Worm (Caenorhabditis elegans): ENCODE results near the gene ccdc-55.

Gene ccdc-55

ce11 chrIII:4168665-4169064 is at the start of gene ccdc-55:
Gene ccdc-55, minus strand, starts transcription at chrIII:4168765.
- no peak for TF ChIP-seq ztf-29 (GFP tag; IDR thresholded peaks at IDR 0.05)
- no peak for TF ChIP-seq ref-1 (GFP tag; conservative IDR thresholded peaks at IDR 0.05)
- no peak for TF ChIP-seq ztf-23 (GFP tag; IDR thresholded peaks at IDR 0.05)

ce11 chrIII:4210661-4211060 is 42.1 kb upstream of the ccdc-55 start:
- no peak for TF ChIP-seq T22C8.4 (GFP tag; IDR thresholded peaks at IDR 0.05)
- no peak for TF ChIP-seq flt-1 (GFP tag; IDR thresholded peaks at IDR 0.05)
- TF ChIP-seq med-1 (GFP tag; optimal IDR thresholded peaks at IDR 0.05; ENCODE audit: insufficient read depth) = no peak
- no peak for TF ChIP-seq tab-1 (GFP tag; IDR thresholded peaks at IDR 0.05)
- TF ChIP-seq klf-2 (GFP tag; conservative IDR thresholded peaks at IDR 0.05) = no peak
- TF ChIP-seq ztf-23 (GFP tag; IDR thresholded peaks at IDR 0.05) = no peak
- no peak for TF ChIP-seq ztf-29 (GFP tag; IDR thresholded peaks at IDR 0.05)
- no peak for TF ChIP-seq ref-1 (GFP tag; conservative IDR thresholded peaks at IDR 0.05)
- TF ChIP-seq cog-1 (tag; optimal IDR thresholded peaks at IDR 0.05) = no peak

- TF ChIP-seq flt-1 (GFP tag; IDR thresholded peaks at IDR 0.05) = no peak
- TF ChIP-seq tab-1 (GFP tag; IDR thresholded peaks at IDR 0.05) = no peak
- no peak for TF ChIP-seq T22C8.4 (GFP tag; IDR thresholded peaks at IDR 0.05)
- TF ChIP-seq ref-1 (GFP tag; conservative IDR thresholded peaks at IDR 0.05) = no peak
- no peak for TF ChIP-seq ztf-23 (GFP tag; IDR thresholded peaks at IDR 0.05)
- no peak for TF ChIP-seq klf-2 (GFP tag; conservative IDR thresholded peaks at IDR 0.05)
- TF ChIP-seq ztf-29 (GFP tag; IDR thresholded peaks at IDR 0.05) = no peak
- no peak for TF ChIP-seq med-1 (GFP tag; optimal IDR thresholded peaks at IDR 0.05; ENCODE audit: insufficient read depth)
- TF ChIP-seq cog-1 (tag; optimal IDR thresholded peaks at IDR 0.05) = no peak
Measured at ce11 chrIII:4209188-4209587, 40.6 kb upstream of the ccdc-55 start, which contains the start of gene phlp-2. Gene phlp-2, plus strand, starts transcription at chrIII:4209488.

- no peak for TF ChIP-seq klf-2 (GFP tag; conservative IDR thresholded peaks at IDR 0.05)
- no peak for TF ChIP-seq ztf-29 (GFP tag; IDR thresholded peaks at IDR 0.05)
- TF ChIP-seq flt-1 (GFP tag; IDR thresholded peaks at IDR 0.05) = no peak
- TF ChIP-seq cog-1 (tag; optimal IDR thresholded peaks at IDR 0.05) = no peak
- TF ChIP-seq ref-1 (GFP tag; conservative IDR thresholded peaks at IDR 0.05) = no peak
- no peak for TF ChIP-seq ztf-23 (GFP tag; IDR thresholded peaks at IDR 0.05)
- no peak for TF ChIP-seq med-1 (GFP tag; optimal IDR thresholded peaks at IDR 0.05; ENCODE audit: insufficient read depth)
- no peak for TF ChIP-seq T22C8.4 (GFP tag; IDR thresholded peaks at IDR 0.05)
- no peak for TF ChIP-seq tab-1 (GFP tag; IDR thresholded peaks at IDR 0.05)
Measured at ce11 chrIII:4208210-4208609, 39.6 kb upstream of the ccdc-55 start.

ce11 chrIII:4205751-4206327 is 37.3 kb upstream of the ccdc-55 start, which contains the start of gene R74.8:
Gene R74.8, plus strand, starts transcription at chrIII:4206277.
- TF ChIP-seq ztf-23 (GFP tag; IDR thresholded peaks at IDR 0.05) = no peak
- no peak for TF ChIP-seq flt-1 (GFP tag; IDR thresholded peaks at IDR 0.05)
- no peak for TF ChIP-seq med-1 (GFP tag; optimal IDR thresholded peaks at IDR 0.05; ENCODE audit: insufficient read depth)
- TF ChIP-seq T22C8.4 (GFP tag; IDR thresholded peaks at IDR 0.05) = no peak

- TF ChIP-seq cog-1 (tag; optimal IDR thresholded peaks at IDR 0.05) = no peak
- no peak for TF ChIP-seq T22C8.4 (GFP tag; IDR thresholded peaks at IDR 0.05)
- TF ChIP-seq tab-1 (GFP tag; IDR thresholded peaks at IDR 0.05) = no peak
Measured at ce11 chrIII:4204964-4205363, 36.4 kb upstream of the ccdc-55 start.

- no peak for TF ChIP-seq tab-1 (GFP tag; IDR thresholded peaks at IDR 0.05)
- no peak for TF ChIP-seq ztf-23 (GFP tag; IDR thresholded peaks at IDR 0.05)
- no peak for TF ChIP-seq klf-2 (GFP tag; conservative IDR thresholded peaks at IDR 0.05)
- TF ChIP-seq flt-1 (GFP tag; IDR thresholded peaks at IDR 0.05) = no peak
Measured at ce11 chrIII:4204072-4204471, 35.5 kb upstream of the ccdc-55 start, which contains the start of the genes pelo-1 and R74.7. Gene pelo-1, minus strand, starts transcription at chrIII:4204222. Gene R74.7, plus strand, starts transcription at chrIII:4204429.

- TF ChIP-seq flt-1 (GFP tag; IDR thresholded peaks at IDR 0.05) (no peak), T22C8.4 (GFP tag; IDR thresholded peaks at IDR 0.05) (no peak), ref-1 (GFP tag; conservative IDR thresholded peaks at IDR 0.05) (no peak), tab-1 (GFP tag; IDR thresholded peaks at IDR 0.05) (no peak), cog-1 (tag; optimal IDR thresholded peaks at IDR 0.05) (no peak), med-1 (GFP tag; optimal IDR thresholded peaks at IDR 0.05; ENCODE audit: insufficient read depth) (no peak), ztf-29 (GFP tag; IDR thresholded peaks at IDR 0.05) (no peak), ztf-23 (GFP tag; IDR thresholded peaks at IDR 0.05) (no peak), klf-2 (GFP tag; conservative IDR thresholded peaks at IDR 0.05) (no peak)
Measured at ce11 chrIII:4196988-4197384, 28.4 kb upstream of the ccdc-55 start, which contains the start of gene asd-1. Gene asd-1, plus strand, starts transcription at chrIII:4197285.

ce11 chrIII:4196301-4196987 is 27.9 kb upstream of the ccdc-55 start:
- TF ChIP-seq cog-1 (tag; optimal IDR thresholded peaks at IDR 0.05) (peak; percentile 47), ref-1 (GFP tag; conservative IDR thresholded peaks at IDR 0.05) (no peak), ztf-23 (GFP tag; IDR thresholded peaks at IDR 0.05) (peak; percentile 75), flt-1 (GFP tag; IDR thresholded peaks at IDR 0.05) (no peak)

ce11 chrIII:4195306-4196008 is 26.9 kb upstream of the ccdc-55 start:
- TF ChIP-seq ztf-23 (GFP tag; IDR thresholded peaks at IDR 0.05) (no peak), cog-1 (tag; optimal IDR thresholded peaks at IDR 0.05) (no peak), tab-1 (GFP tag; IDR thresholded peaks at IDR 0.05) (no peak), ztf-29 (GFP tag; IDR thresholded peaks at IDR 0.05) (no peak), flt-1 (GFP tag; IDR thresholded peaks at IDR 0.05) (no peak), med-1 (GFP tag; optimal IDR thresholded peaks at IDR 0.05; ENCODE audit: insufficient read depth) (no peak), ref-1 (GFP tag; conservative IDR thresholded peaks at IDR 0.05) (no peak), T22C8.4 (GFP tag; IDR thresholded peaks at IDR 0.05) (no peak), klf-2 (GFP tag; conservative IDR thresholded peaks at IDR 0.05) (no peak)

Measured in whole organism, midembryonic.